Worm (Caenorhabditis elegans): ENCODE measurements around the gene cpg-19.
A peak's percentile ranks its signal among the peaks of the same experiment; 100 is the strongest.

cpg-19 gene

ce11 chrX:16612293-16612946, 9.2 kb upstream of the cpg-19 start:
- TF ChIP-seq ref-1 (GFP tag; conservative IDR thresholded peaks at IDR 0.05) (peak; percentile 37), T22C8.4 (GFP tag; IDR thresholded peaks at IDR 0.05) (no peak), flt-1 (GFP tag; IDR thresholded peaks at IDR 0.05) (peak; percentile 76), ztf-23 (GFP tag; IDR thresholded peaks at IDR 0.05) (no peak), med-1 (GFP tag; optimal IDR thresholded peaks at IDR 0.05; ENCODE audit: insufficient read depth) (no peak), tab-1 (GFP tag; IDR thresholded peaks at IDR 0.05) (peak; percentile 72; the same call in 1 of the 2 replicates), klf-2 (GFP tag; conservative IDR thresholded peaks at IDR 0.05) (no peak), ztf-29 (GFP tag; IDR thresholded peaks at IDR 0.05) (no peak; the same call in 1 of the 2 replicates), cog-1 (tag; optimal IDR thresholded peaks at IDR 0.05) (peak; percentile 96)

ce11 chrX:16613266-16613665, 8.3 kb upstream of the cpg-19 start, which contains the start of gene ain-1:
TSS of gene ain-1 (plus strand) at chrX:16613451.
- TF ChIP-seq T22C8.4 (GFP tag; IDR thresholded peaks at IDR 0.05) (no peak), tab-1 (GFP tag; IDR thresholded peaks at IDR 0.05) (no peak), cog-1 (tag; optimal IDR thresholded peaks at IDR 0.05) (no peak), ref-1 (GFP tag; conservative IDR thresholded peaks at IDR 0.05) (no peak), flt-1 (GFP tag; IDR thresholded peaks at IDR 0.05) (no peak), klf-2 (GFP tag; conservative IDR thresholded peaks at IDR 0.05) (no peak), ztf-29 (GFP tag; IDR thresholded peaks at IDR 0.05) (no peak), med-1 (GFP tag; optimal IDR thresholded peaks at IDR 0.05; ENCODE audit: insufficient read depth) (no peak), ztf-23 (GFP tag; IDR thresholded peaks at IDR 0.05) (no peak)

DNA sequence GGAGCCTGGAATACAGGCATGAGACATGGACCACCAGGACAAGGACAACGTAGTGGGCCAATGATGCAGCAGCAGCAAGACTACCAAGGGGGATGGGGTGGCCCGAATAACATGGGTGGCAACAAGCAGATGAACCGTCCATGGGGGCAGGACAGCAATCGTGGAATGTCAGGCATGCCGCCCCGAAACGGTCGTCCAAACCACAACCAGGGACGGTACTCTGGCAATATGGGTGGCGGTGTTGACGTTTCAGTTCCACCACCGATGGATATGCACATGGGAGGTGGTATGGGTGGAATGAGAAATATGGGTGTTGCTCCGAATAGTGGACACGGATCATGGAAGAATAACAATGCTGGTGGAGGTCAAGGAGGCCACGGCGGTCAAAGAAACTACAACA, 7.5 kb upstream of the cpg-19 start:
- TF ChIP-seq ref-1 (GFP tag; conservative IDR thresholded peaks at IDR 0.05): 0 out of 2 replicates have a peak, but pooled peaks have one; percentile 11
- TF ChIP-seq klf-2 (GFP tag; conservative IDR thresholded peaks at IDR 0.05): no peak

DNA sequence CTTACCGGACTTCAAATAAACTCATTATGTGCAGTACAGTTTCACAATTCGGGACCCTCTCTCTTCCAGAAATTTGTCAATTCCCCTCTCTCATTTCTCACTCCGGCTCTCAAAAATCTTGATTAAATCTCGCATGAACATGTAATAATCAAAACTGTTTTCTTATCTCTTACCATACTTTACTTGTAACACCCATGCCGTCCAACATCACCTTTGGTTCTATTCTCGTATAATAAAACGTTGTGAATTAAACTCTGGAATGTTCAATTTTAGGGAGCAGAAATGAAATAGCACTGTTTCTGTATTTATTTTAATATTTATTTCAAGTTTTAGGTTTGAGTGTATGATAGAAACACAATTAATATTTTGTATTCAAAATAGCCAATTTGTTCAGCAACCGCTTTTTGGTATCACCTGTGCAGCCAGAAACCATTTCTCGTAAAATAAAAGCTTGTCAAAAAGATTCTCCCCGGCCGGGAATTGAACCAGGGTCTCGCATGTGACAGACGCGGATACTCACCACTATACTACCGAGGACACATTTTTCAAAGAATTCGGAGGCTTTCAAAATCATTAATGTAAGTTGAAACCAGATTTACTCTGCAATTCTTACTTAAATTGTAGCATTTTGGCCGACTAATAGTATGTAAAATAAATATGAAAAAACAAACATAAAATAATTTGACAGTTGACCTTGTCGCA, 4.0 kb upstream of the cpg-19 start:
- TF ChIP-seq med-1 (GFP tag; optimal IDR thresholded peaks at IDR 0.05; ENCODE audit: insufficient read depth) (no peak), T22C8.4 (GFP tag; IDR thresholded peaks at IDR 0.05) (no peak), ztf-23 (GFP tag; IDR thresholded peaks at IDR 0.05) (no peak), cog-1 (tag; optimal IDR thresholded peaks at IDR 0.05) (no peak), klf-2 (GFP tag; conservative IDR thresholded peaks at IDR 0.05) (no peak), tab-1 (GFP tag; IDR thresholded peaks at IDR 0.05) (no peak), ztf-29 (GFP tag; IDR thresholded peaks at IDR 0.05) (no peak), flt-1 (GFP tag; IDR thresholded peaks at IDR 0.05) (no peak), ref-1 (GFP tag; conservative IDR thresholded peaks at IDR 0.05) (no peak)

- 0 out of 2 replicates have a peak, but pooled peaks have one; percentile 43 for TF ChIP-seq flt-1 (GFP tag; IDR thresholded peaks at IDR 0.05)
- TF ChIP-seq med-1 (GFP tag; optimal IDR thresholded peaks at IDR 0.05; ENCODE audit: insufficient read depth): no peak
These were observed 3.5 kb upstream of the cpg-19 start for ce11 chrX:16618129-16618525.

- TF ChIP-seq med-1 (GFP tag; optimal IDR thresholded peaks at IDR 0.05; ENCODE audit: insufficient read depth): no peak
- no peak for TF ChIP-seq ztf-23 (GFP tag; IDR thresholded peaks at IDR 0.05)
- TF ChIP-seq cog-1 (tag; optimal IDR thresholded peaks at IDR 0.05): no peak
- TF ChIP-seq ref-1 (GFP tag; conservative IDR thresholded peaks at IDR 0.05): no peak
- no peak for TF ChIP-seq flt-1 (GFP tag; IDR thresholded peaks at IDR 0.05)
- no peak for TF ChIP-seq tab-1 (GFP tag; IDR thresholded peaks at IDR 0.05)
- no peak for TF ChIP-seq ztf-29 (GFP tag; IDR thresholded peaks at IDR 0.05)
- no peak for TF ChIP-seq klf-2 (GFP tag; conservative IDR thresholded peaks at IDR 0.05)
- TF ChIP-seq T22C8.4 (GFP tag; IDR thresholded peaks at IDR 0.05): no peak
These were observed 2.9 kb upstream of the cpg-19 start for ce11 chrX:16618727-16619126.

ce11 chrX:16619158-16619557, 2.4 kb upstream of the cpg-19 start:
- no peak for TF ChIP-seq ztf-29 (GFP tag; IDR thresholded peaks at IDR 0.05)
- TF ChIP-seq cog-1 (tag; optimal IDR thresholded peaks at IDR 0.05): no peak
- TF ChIP-seq ztf-23 (GFP tag; IDR thresholded peaks at IDR 0.05): no peak
- TF ChIP-seq flt-1 (GFP tag; IDR thresholded peaks at IDR 0.05): no peak
- TF ChIP-seq T22C8.4 (GFP tag; IDR thresholded peaks at IDR 0.05): no peak
- TF ChIP-seq tab-1 (GFP tag; IDR thresholded peaks at IDR 0.05): no peak
- no peak for TF ChIP-seq med-1 (GFP tag; optimal IDR thresholded peaks at IDR 0.05; ENCODE audit: insufficient read depth)
- no peak for TF ChIP-seq klf-2 (GFP tag; conservative IDR thresholded peaks at IDR 0.05)

ce11 chrX:16623269-16623668, 1.7 kb downstream of the cpg-19 start:
- TF ChIP-seq ztf-29 (GFP tag; IDR thresholded peaks at IDR 0.05) (no peak), med-1 (GFP tag; optimal IDR thresholded peaks at IDR 0.05; ENCODE audit: insufficient read depth) (no peak), T22C8.4 (GFP tag; IDR thresholded peaks at IDR 0.05) (no peak), tab-1 (GFP tag; IDR thresholded peaks at IDR 0.05) (no peak), cog-1 (tag; optimal IDR thresholded peaks at IDR 0.05) (no peak), ztf-23 (GFP tag; IDR thresholded peaks at IDR 0.05) (no peak), ref-1 (GFP tag; conservative IDR thresholded peaks at IDR 0.05) (no peak), flt-1 (GFP tag; IDR thresholded peaks at IDR 0.05) (no peak)

DNA sequence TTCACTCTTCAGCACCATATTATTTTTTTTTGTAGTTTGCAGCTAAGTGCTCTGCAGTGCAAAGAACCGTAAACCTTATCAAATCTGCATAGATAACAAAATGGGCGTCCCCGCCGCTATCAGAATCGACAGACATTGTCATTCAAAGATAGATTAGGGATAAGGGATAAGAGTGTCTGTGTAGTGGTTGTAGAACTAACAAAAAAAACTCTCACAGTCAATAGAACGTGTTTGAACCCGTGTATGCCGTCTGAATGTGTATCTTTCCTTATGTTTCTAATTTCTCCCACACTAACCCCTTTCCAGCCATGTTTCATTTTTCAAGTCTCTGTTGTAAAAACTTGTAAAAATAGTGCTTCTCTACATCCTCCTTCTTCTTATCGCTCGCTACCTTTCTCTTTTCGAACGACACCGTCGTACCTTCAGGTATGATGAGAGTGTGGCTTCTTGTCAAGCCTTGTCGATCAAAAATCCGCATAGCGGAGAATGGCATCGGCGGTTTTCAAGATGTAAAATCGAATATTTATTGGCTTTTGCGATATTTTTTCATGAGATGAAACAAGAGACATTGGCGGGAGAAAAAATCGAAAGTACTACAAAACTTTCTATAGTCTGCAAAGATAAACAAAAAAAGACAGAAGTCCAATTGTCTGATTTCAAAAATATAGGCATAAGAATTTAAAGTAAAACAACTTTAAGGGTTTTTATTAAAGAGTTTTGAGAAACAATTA, 3.6 kb downstream of the cpg-19 start:
- TF ChIP-seq ztf-29 (GFP tag; IDR thresholded peaks at IDR 0.05) (no peak), klf-2 (GFP tag; conservative IDR thresholded peaks at IDR 0.05) (no peak), T22C8.4 (GFP tag; IDR thresholded peaks at IDR 0.05) (no peak), ref-1 (GFP tag; conservative IDR thresholded peaks at IDR 0.05) (no peak), flt-1 (GFP tag; IDR thresholded peaks at IDR 0.05) (no peak), ztf-23 (GFP tag; IDR thresholded peaks at IDR 0.05) (no peak)

Measured in whole organism, midembryonic.